Fruit fly (Drosophila melanogaster) whole organism, adult: ENCODE measurements around the gene CG3337.

Experiments used
- CG14711 ChIP-seq: fragments of 200-800 bp; sonication (Bioruptor generic); optimal IDR thresholded peaks from 2 replicates; lab custom pipeline; 2018; ENCODE audit warnings: missing biosample characterization, mild to moderate bottlenecking, missing genetic modification characterization, moderate library complexity
- CG7045 ChIP-seq: fragments of 200-800 bp; sonication (Bioruptor generic); optimal IDR thresholded peaks from 2 replicates; lab custom pipeline; 2017; ENCODE audit warnings: missing biosample characterization, mild to moderate bottlenecking, missing genetic modification characterization
- CG7101 ChIP-seq: fragments of 200-800 bp; sonication (Bioruptor generic); optimal IDR thresholded peaks from 2 replicates; lab custom pipeline; 2018; ENCODE audit warnings: missing biosample characterization, mild to moderate bottlenecking, missing genetic modification characterization, moderate library complexity
- Clk ChIP-seq: fragments of 200-800 bp; sonication (Bioruptor generic); optimal IDR thresholded peaks from 2 replicates; lab custom pipeline; 2017; ENCODE audit warnings: missing biosample characterization, missing genetic modification characterization
- Crg-1 ChIP-seq: fragments of 200-800 bp; sonication (Bioruptor generic); optimal IDR thresholded peaks from 2 replicates; lab custom pipeline; 2016; ENCODE audit warnings: missing biosample characterization, missing genetic modification characterization
- Hr96 ChIP-seq: fragments of 200-800 bp; sonication (Bioruptor generic); optimal IDR thresholded peaks from 2 replicates; lab custom pipeline; 2016; ENCODE audit warnings: missing biosample characterization, missing genetic modification characterization
- cic ChIP-seq: fragments of 200-800 bp; sonication (Bioruptor generic); optimal IDR thresholded peaks from 2 replicates; lab custom pipeline; 2017; ENCODE audit warnings: missing biosample characterization, mild to moderate bottlenecking, missing genetic modification characterization, moderate library complexity
- kay ChIP-seq: fragments of 200-800 bp; sonication (Bioruptor generic); peaks from one replicate; lab custom pipeline; 2016; ENCODE audit warnings: missing biosample characterization, missing genetic modification characterization, borderline replicate concordance
- ovo ChIP-seq: fragments of 200-800 bp; sonication (Bioruptor generic); optimal IDR thresholded peaks from 2 replicates; lab custom pipeline; 2016; ENCODE audit warnings: missing biosample characterization, missing genetic modification characterization
- pad ChIP-seq: fragments of 200-800 bp; sonication (Bioruptor generic); optimal IDR thresholded peaks from 3 replicates; lab custom pipeline; 2017; ENCODE audit warnings: missing biosample characterization, missing genetic modification characterization, mild to moderate bottlenecking, moderate library complexity, missing genetic modification reagents
- tj ChIP-seq: fragments of 200-800 bp; sonication (Bioruptor generic); optimal IDR thresholded peaks from 3 replicates; lab custom pipeline; 2017; ENCODE audit warnings: missing biosample characterization, mild to moderate bottlenecking, missing genetic modification characterization, moderate library complexity
- toe ChIP-seq: fragments of 200-800 bp; sonication (Bioruptor generic); optimal IDR thresholded peaks from 2 replicates; lab custom pipeline; 2016; ENCODE audit warnings: missing biosample characterization, missing genetic modification characterization

DNA sequence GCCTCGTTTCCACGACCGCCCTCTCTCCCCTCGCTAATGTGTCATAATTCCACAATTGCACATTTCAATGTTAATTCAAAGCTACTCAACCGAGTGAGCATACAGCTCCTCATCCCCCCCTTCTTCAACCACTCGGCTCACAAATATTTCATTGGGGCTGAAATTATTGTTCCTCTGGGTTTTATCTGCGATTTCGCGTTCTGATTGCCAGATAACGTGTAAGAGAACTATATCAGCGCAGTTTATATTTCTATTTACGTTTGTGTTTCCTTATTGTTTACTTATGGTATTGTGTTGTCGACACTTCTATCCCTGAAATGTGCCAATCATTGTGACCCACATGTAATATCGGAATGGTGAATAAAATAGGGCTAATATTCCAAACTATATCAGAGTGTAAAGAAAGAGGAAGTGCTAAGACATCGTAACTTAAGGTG lies 16.6 kb downstream of the CG3337 start:
- TF ChIP-seq CG7101 (tag; lab: Kevin White, UChicago) (peak; percentile 6), ovo (GFP tag; lab: Kevin White, UChicago) (peak; percentile 30), cic (peak; percentile 99), pad (GFP tag; lab: Kevin White, UChicago) (no peak), Hr96 (GFP tag; lab: Kevin White, UChicago) (no peak), Crg-1 (GFP tag; lab: Kevin White, UChicago) (peak; percentile 39), CG14711 (tag; lab: Kevin White, UChicago) (no peak), kay (GFP tag; lab: Kevin White, UChicago) (peak; percentile 90), tj (no peak), toe (GFP tag; lab: Kevin White, UChicago) (no peak), CG7045 (GFP tag; lab: Kevin White, UChicago) (no peak), Clk (no peak)
